Worm (Caenorhabditis elegans) whole organism, L4 larva: ENCODE results near the gene Y66C5A.2.

Experiments
- D1046.2 ChIP-seq: fragments of 200-800 bp; sonication (Bioruptor generic); IDR thresholded peaks from 2 replicates; pipeline ENCODE4 v1.3.6; 2022; ENCODE audit warnings: missing genetic modification characterization, missing compliant biosample characterization
- F44E2.7 ChIP-seq: fragments of 200-800 bp; sonication (Bioruptor generic); IDR thresholded peaks from 2 replicates; pipeline ENCODE4 v2.1.2; 2022; ENCODE audit warnings: missing genetic modification characterization, missing compliant biosample characterization
- T20F7.1 ChIP-seq: fragments of 200-800 bp; sonication (Bioruptor generic); optimal IDR thresholded peaks from 2 replicates; lab custom pipeline; 2018; ENCODE audit warnings: mild to moderate bottlenecking, missing genetic modification characterization, missing compliant biosample characterization
- Y105C5A.15 ChIP-seq: fragments of 200-800 bp; sonication (Bioruptor generic); IDR thresholded peaks from 2 replicates; pipeline ENCODE4 v1.3.6; 2022; ENCODE audit warnings: missing genetic modification characterization, missing compliant biosample characterization
- Y75B8A.6 ChIP-seq: fragments of 200-800 bp; sonication (Bioruptor generic); IDR thresholded peaks from 2 replicates; pipeline ENCODE4 v1.3.6; 2022; ENCODE audit warnings: missing genetic modification reagents, missing genetic modification characterization, missing compliant biosample characterization
- ama-1 ChIP-seq: fragments of 150-350 bp; optimal IDR thresholded peaks from 2 replicates; lab custom pipeline; 2014; ENCODE audit warnings: inconsistent platforms, mixed read lengths
- ceh-28 ChIP-seq: fragments of 150-350 bp; optimal IDR thresholded peaks from 2 replicates; lab custom pipeline; 2014; ENCODE audit warnings: missing biosample characterization, missing genetic modification reagents, missing genetic modification characterization
- ceh-44 ChIP-seq: fragments of 200-800 bp; sonication (Bioruptor generic); IDR thresholded peaks from 2 replicates; pipeline ENCODE4 v1.3.6; 2022; ENCODE audit warnings: missing genetic modification reagents, missing genetic modification characterization, missing compliant biosample characterization
- ceh-62 ChIP-seq: sonication (generic microtip); optimal IDR thresholded peaks from 2 replicates; lab custom pipeline; 2017; ENCODE audit warnings: missing biosample characterization, missing genetic modification characterization
- ces-1 ChIP-seq: fragments of 150-350 bp; sonication (generic microtip); optimal IDR thresholded peaks from 4 replicates; lab custom pipeline; 2014; ENCODE audit warnings: missing biosample characterization, missing genetic modification reagents, missing genetic modification characterization
- cey-2 ChIP-seq: sonication (generic microtip); optimal IDR thresholded peaks from 3 replicates; lab custom pipeline; 2017; ENCODE audit warnings: missing genetic modification characterization, mild to moderate bottlenecking, missing compliant biosample characterization, antibody characterized with exemption, borderline replicate concordance; ENCODE audit not compliant: insufficient read depth
- ctbp-1 ChIP-seq: fragments of 200-800 bp; sonication (Bioruptor generic); IDR thresholded peaks from 2 replicates; pipeline ENCODE4 v1.3.6; 2022; ENCODE audit warnings: missing genetic modification reagents, missing genetic modification characterization, missing compliant biosample characterization
- daf-16 ChIP-seq, 3 experiments: sonication (generic microtip); optimal IDR thresholded peaks; 2 replicates each; lab custom pipeline; 2016 to 2017; ENCODE audit warnings: missing genetic modification characterization in 3 of 3, missing genetic modification reagents in 3 of 3, mild to moderate bottlenecking in 2 of 3, missing compliant biosample characterization in 2 of 3, missing biosample characterization in 1 of 3, moderate library complexity in 1 of 3
- daf-19 ChIP-seq: fragments of 200-800 bp; sonication (Bioruptor generic); conservative IDR thresholded peaks from 2 replicates; pipeline ENCODE4 v1.3.6; 2022; ENCODE audit warnings: missing genetic modification characterization, missing compliant biosample characterization
- daf-8 ChIP-seq: fragments of 200-800 bp; sonication (Bioruptor generic); IDR thresholded peaks from 2 replicates; pipeline ENCODE4 v1.3.6; 2022; ENCODE audit warnings: missing genetic modification characterization, missing compliant biosample characterization
- dmd-8 ChIP-seq: fragments of 200-800 bp; sonication (Bioruptor generic); IDR thresholded peaks from 2 replicates; pipeline ENCODE4 v1.3.6; 2022; ENCODE audit warnings: missing genetic modification characterization, missing compliant biosample characterization
- dpl-1 ChIP-seq: fragments of 150-350 bp; optimal IDR thresholded peaks from 2 replicates; lab custom pipeline; 2014; ENCODE audit warnings: missing biosample characterization, missing genetic modification reagents, missing genetic modification characterization
- duxl-1 ChIP-seq: sonication (generic microtip); optimal IDR thresholded peaks from 2 replicates; lab custom pipeline; 2016; ENCODE audit warnings: mild to moderate bottlenecking, missing genetic modification characterization, moderate library complexity, missing compliant biosample characterization; ENCODE audit not compliant: poor library complexity
- egl-43 ChIP-seq: fragments of 200-800 bp; sonication (Bioruptor generic); IDR thresholded peaks from 2 replicates; pipeline ENCODE4 v1.3.6; 2022; ENCODE audit warnings: missing genetic modification reagents, missing genetic modification characterization, missing compliant biosample characterization
- hlh-11 ChIP-seq: fragments of 200-800 bp; sonication (Bioruptor generic); optimal IDR thresholded peaks from 2 replicates; lab custom pipeline; 2018; ENCODE audit warnings: mild to moderate bottlenecking, missing genetic modification characterization, missing compliant biosample characterization
- hlh-30 ChIP-seq: sonication (generic microtip); optimal IDR thresholded peaks from 2 replicates; lab custom pipeline; 2017; ENCODE audit warnings: antibody characterized with exemption, mild to moderate bottlenecking, missing genetic modification characterization, missing compliant biosample characterization; ENCODE audit not compliant: insufficient read depth
- lim-7 ChIP-seq: fragments of 200-800 bp; sonication (Bioruptor generic); IDR thresholded peaks from 2 replicates; pipeline ENCODE4 v1.3.6; 2022; ENCODE audit warnings: missing genetic modification characterization, missing compliant biosample characterization
- lin-13 ChIP-seq: fragments of 150-350 bp; optimal IDR thresholded peaks from 2 replicates; lab custom pipeline; 2014; ENCODE audit warnings: missing biosample characterization, missing genetic modification reagents, missing genetic modification characterization
- lin-15B ChIP-seq: fragments of 150-350 bp; sonication (generic microtip); optimal IDR thresholded peaks from 3 replicates; lab custom pipeline; 2014; ENCODE audit warnings: missing biosample characterization, missing genetic modification characterization
- lin-29 ChIP-seq: fragments of 200-800 bp; sonication (Bioruptor generic); IDR thresholded peaks from 2 replicates; pipeline ENCODE4 v1.3.6; 2022; ENCODE audit warnings: missing genetic modification reagents, missing genetic modification characterization, missing compliant biosample characterization
- lin-38 ChIP-seq: fragments of 200-800 bp; sonication (Bioruptor generic); IDR thresholded peaks from 2 replicates; pipeline ENCODE4 v1.3.6; 2022; ENCODE audit warnings: missing genetic modification reagents, missing genetic modification characterization, missing compliant biosample characterization
- lin-39 ChIP-seq: fragments of 150-350 bp; optimal IDR thresholded peaks from 2 replicates; lab custom pipeline; 2014; ENCODE audit warnings: missing biosample characterization, missing genetic modification reagents, missing genetic modification characterization
- lsy-2 ChIP-seq, 2 experiments: fragments of 150-350 bp in 1 of 2; sonication (generic microtip) in 1 of 2; optimal IDR thresholded peaks; 2 replicates each; lab custom pipeline; 2014 to 2017; ENCODE audit warnings: missing biosample characterization in 2 of 2, missing genetic modification characterization in 2 of 2
- madf-5 ChIP-seq, 2 experiments: fragments of 200-800 bp; sonication (Bioruptor generic); IDR thresholded peaks; 2 replicates each; pipeline ENCODE4 v1.3.6; 2022; ENCODE audit warnings: missing compliant biosample characterization in 2 of 2, missing genetic modification characterization in 2 of 2
- mdl-1 ChIP-seq, 2 experiments: fragments of 150-350 bp in 1 of 2; sonication (generic microtip) in 1 of 2; optimal IDR thresholded peaks; 2 replicates each; lab custom pipeline; 2014 to 2017; ENCODE audit warnings: missing biosample characterization in 2 of 2, missing genetic modification characterization in 2 of 2
- mdt-29 ChIP-seq: fragments of 200-800 bp; sonication (Bioruptor generic); IDR thresholded peaks from 2 replicates; pipeline ENCODE4 v1.3.6; 2022; ENCODE audit warnings: missing genetic modification reagents, missing genetic modification characterization, missing compliant biosample characterization
- mep-1 ChIP-seq: fragments of 150-350 bp; sonication (generic microtip); optimal IDR thresholded peaks from 3 replicates; lab custom pipeline; 2014; ENCODE audit warnings: missing biosample characterization, missing genetic modification characterization
- nhr-10 ChIP-seq: fragments of 150-350 bp; optimal IDR thresholded peaks from 2 replicates; lab custom pipeline; 2014; ENCODE audit warnings: missing biosample characterization, missing genetic modification characterization
- nhr-102 ChIP-seq: sonication (generic microtip); optimal IDR thresholded peaks from 2 replicates; lab custom pipeline; 2016; ENCODE audit warnings: mild to moderate bottlenecking, missing genetic modification characterization, moderate library complexity, missing compliant biosample characterization
- nhr-11 ChIP-seq: fragments of 150-350 bp; optimal IDR thresholded peaks from 2 replicates; lab custom pipeline; 2014; ENCODE audit warnings: missing biosample characterization, missing genetic modification characterization
- nhr-237 ChIP-seq: sonication (generic microtip); optimal IDR thresholded peaks from 2 replicates; lab custom pipeline; 2017; ENCODE audit warnings: missing biosample characterization, missing genetic modification characterization
- nhr-25 ChIP-seq: sonication (generic microtip); optimal IDR thresholded peaks from 2 replicates; lab custom pipeline; 2017; ENCODE audit warnings: missing genetic modification characterization, mild to moderate bottlenecking, missing compliant biosample characterization, antibody characterized with exemption, moderate library complexity, borderline replicate concordance; ENCODE audit not compliant: insufficient read depth
- nhr-42 ChIP-seq: fragments of 200-800 bp; sonication (Bioruptor generic); IDR thresholded peaks from 2 replicates; pipeline ENCODE4 v1.3.6; 2022; ENCODE audit warnings: missing genetic modification characterization, missing compliant biosample characterization
- nhr-48 ChIP-seq: sonication (generic microtip); optimal IDR thresholded peaks from 2 replicates; lab custom pipeline; 2016; ENCODE audit warnings: mild to moderate bottlenecking, missing genetic modification characterization, missing compliant biosample characterization
- nhr-6 ChIP-seq: fragments of 150-350 bp; optimal IDR thresholded peaks from 2 replicates; lab custom pipeline; 2014; ENCODE audit warnings: missing biosample characterization, missing genetic modification characterization
- pqm-1 ChIP-seq: sonication (generic microtip); optimal IDR thresholded peaks from 2 replicates; lab custom pipeline; 2017; ENCODE audit warnings: missing biosample characterization, missing genetic modification characterization
- saeg-2 ChIP-seq: fragments of 200-800 bp; sonication (Bioruptor generic); IDR thresholded peaks from 2 replicates; pipeline ENCODE4 v1.3.6; 2022; ENCODE audit warnings: missing genetic modification reagents, missing genetic modification characterization, missing compliant biosample characterization
- skn-1 ChIP-seq: fragments of 150-350 bp; optimal IDR thresholded peaks from 2 replicates; lab custom pipeline; 2014; ENCODE audit warnings: missing biosample characterization, missing genetic modification characterization
- spr-3 ChIP-seq: fragments of 200-800 bp; sonication (Bioruptor generic); optimal IDR thresholded peaks from 2 replicates; lab custom pipeline; 2018; ENCODE audit warnings: mild to moderate bottlenecking, missing genetic modification characterization, missing compliant biosample characterization
- tag-97 ChIP-seq: fragments of 200-800 bp; sonication (Bioruptor generic); IDR thresholded peaks from 2 replicates; pipeline ENCODE4 v1.3.6; 2022; ENCODE audit warnings: missing genetic modification characterization, missing compliant biosample characterization
- unc-39 ChIP-seq: sonication (generic microtip); optimal IDR thresholded peaks from 2 replicates; lab custom pipeline; 2017; ENCODE audit warnings: missing biosample characterization, missing genetic modification characterization
- unc-62 ChIP-seq, 3 experiments: fragments of 150-350 bp in 1 of 3; sonication (generic microtip); optimal IDR thresholded peaks in 2 of 3; peaks in 1 of 3; 1 replicate in 1 of 3; 2 replicates in 2 of 3; lab custom pipeline; 2014 to 2017; ENCODE audit warnings: missing biosample characterization in 3 of 3, missing genetic modification characterization in 3 of 3, missing genetic modification reagents in 3 of 3, missing genotype in 1 of 3
- vab-7 ChIP-seq: fragments of 200-800 bp; sonication (Bioruptor generic); IDR thresholded peaks from 2 replicates; pipeline ENCODE4 v1.3.6; 2022; ENCODE audit warnings: missing genetic modification reagents, missing genetic modification characterization, missing compliant biosample characterization
- zfp-3 ChIP-seq: fragments of 200-800 bp; sonication (Bioruptor generic); conservative IDR thresholded peaks from 2 replicates; pipeline ENCODE4 v1.3.6; 2022; ENCODE audit warnings: missing genetic modification reagents, missing genetic modification characterization, missing compliant biosample characterization
- ztf-11 ChIP-seq: fragments of 150-350 bp; optimal IDR thresholded peaks from 2 replicates; lab custom pipeline; 2014; ENCODE audit warnings: missing biosample characterization, missing genetic modification characterization

Gene Y66C5A.2

ce11 chrX:14480248-14480647 is 19.7 kb downstream of the Y66C5A.2 start, which contains the start of gene gfi-3 (continued):
- TF ChIP-seq daf-16 (GFP tag; optimal IDR thresholded peaks at IDR 0.05; lab: Kevin White, UChicago), result peak in 1 of 2 experiments; percentile 22
- peak; percentile 59 for TF ChIP-seq daf-16 (tag; optimal IDR thresholded peaks at IDR 0.05; lab: Kevin White, UChicago)
- no peak for TF ChIP-seq ces-1 (GFP tag; lab: Kevin White, UChicago)
- peak; percentile 73 for TF ChIP-seq hlh-30 (tag; lab: Kevin White, UChicago)
- no peak for TF ChIP-seq daf-19 (GFP tag; lab: Robert Waterston, UW)
- TF ChIP-seq lin-39, result no peak
- TF ChIP-seq skn-1 (tag; lab: Kevin White, UChicago), result no peak
- no peak for TF ChIP-seq ama-1 (lab: Kevin White, UChicago)
- TF ChIP-seq Y75B8A.6 (GFP tag; lab: Robert Waterston, UW), result no peak
- no peak for TF ChIP-seq ceh-28 (tag; lab: Kevin White, UChicago)
- no peak for TF ChIP-seq F44E2.7 (GFP tag; lab: Robert Waterston, UW)
- peak; percentile 74; the same call in 1 of the 2 replicates for TF ChIP-seq nhr-42
- peak; percentile 79 for TF ChIP-seq nhr-102
- TF ChIP-seq nhr-237 (tag; lab: Kevin White, UChicago), result no peak
- no peak for TF ChIP-seq lin-15B (tag; lab: Kevin White, UChicago)
- TF ChIP-seq mep-1, result peak; percentile 92
- TF ChIP-seq nhr-11 (tag; lab: Kevin White, UChicago), result peak; percentile 43
- TF ChIP-seq lin-38 (GFP tag; lab: Robert Waterston, UW), result no peak
- 0 out of 2 replicates have a peak, but pooled peaks have one; percentile 46 for TF ChIP-seq saeg-2
- no peak for TF ChIP-seq D1046.2
- no peak for TF ChIP-seq zfp-3
- no peak for TF ChIP-seq ztf-11 (tag; lab: Kevin White, UChicago)
- TF ChIP-seq vab-7, result no peak
- no peak for TF ChIP-seq tag-97 (GFP tag; lab: Robert Waterston, UW)
- TF ChIP-seq madf-5 (GFP tag; IDR thresholded peaks at IDR 0.05; lab: Robert Waterston, UW), result no peak
- peak; percentile 61 for TF ChIP-seq lin-13 (GFP tag; lab: Kevin White, UChicago)
- TF ChIP-seq spr-3 (GFP tag; lab: Kevin White, UChicago), result peak; percentile 12
- peak; percentile 29 for TF ChIP-seq nhr-6
- no peak for TF ChIP-seq daf-8
- no peak for TF ChIP-seq ceh-62 (tag; lab: Kevin White, UChicago)
- peak; percentile 66 for TF ChIP-seq nhr-48 (tag; lab: Kevin White, UChicago)
- peak; percentile 64; the same call in 1 of the 2 replicates for TF ChIP-seq egl-43
- TF ChIP-seq nhr-25, result peak; percentile 50
- peak in 1 of 2 experiments; percentile 45 for TF ChIP-seq mdl-1 (tag; optimal IDR thresholded peaks at IDR 0.05; lab: Kevin White, UChicago)
- TF ChIP-seq Y105C5A.15 (GFP tag; lab: Robert Waterston, UW), result no peak
- no peak for TF ChIP-seq unc-62 (GFP tag; optimal IDR thresholded peaks at IDR 0.05 in 1 of 2; lab: Kevin White, UChicago)
- TF ChIP-seq unc-62 (tag; optimal IDR thresholded peaks at IDR 0.05; lab: Kevin White, UChicago), result no peak
- TF ChIP-seq hlh-11 (tag; lab: Kevin White, UChicago), result peak; percentile 82
- no peak for TF ChIP-seq unc-39
- TF ChIP-seq lin-29 (GFP tag; lab: Robert Waterston, UW), result 0 out of 2 replicates have a peak, but pooled peaks have one; percentile 19
- TF ChIP-seq ctbp-1 (GFP tag; lab: Robert Waterston, UW), result peak; percentile 72
- peak in 1 of 2 experiments; percentile 85 for TF ChIP-seq lsy-2 (tag; optimal IDR thresholded peaks at IDR 0.05; lab: Kevin White, UChicago)
- no peak for TF ChIP-seq pqm-1 (tag; lab: Kevin White, UChicago)
- no peak for TF ChIP-seq cey-2
- TF ChIP-seq duxl-1 (tag; lab: Kevin White, UChicago), result peak; percentile 67
- TF ChIP-seq dmd-8 (GFP tag; lab: Robert Waterston, UW), result 0 out of 2 replicates have a peak, but pooled peaks have one; percentile 31
- no peak for TF ChIP-seq T20F7.1 (GFP tag; lab: Kevin White, UChicago)
- TF ChIP-seq mdt-29 (GFP tag; lab: Robert Waterston, UW), result no peak
- no peak for TF ChIP-seq nhr-10
- TF ChIP-seq dpl-1 (GFP tag; lab: Kevin White, UChicago), result peak; percentile 81
- no peak for TF ChIP-seq lim-7 (GFP tag; lab: Robert Waterston, UW)
- TF ChIP-seq ceh-44 (GFP tag; lab: Robert Waterston, UW), result no peak
